Fruit fly (Drosophila melanogaster) whole organism, embryonic: ENCODE data around the gene Glt.
A peak's percentile ranks its signal among the peaks of the same experiment; 100 is the strongest.

Experiments
- B-H1 ChIP-seq: fragments of 200-800 bp; sonication (Bioruptor generic); IDR thresholded peaks from 3 replicates; pipeline ENCODE4 v1.3.6; 2022; ENCODE audit warnings: missing biosample characterization, missing genetic modification characterization
- CG10147 ChIP-seq: fragments of 200-800 bp; sonication (Bioruptor generic); optimal IDR thresholded peaks from 2 replicates; lab custom pipeline; 2019; ENCODE audit warnings: missing biosample characterization, mild to moderate bottlenecking, missing genetic modification characterization, moderate library complexity
- CG10462 ChIP-seq: fragments of 200-800 bp; sonication (Bioruptor generic); optimal IDR thresholded peaks from 2 replicates; lab custom pipeline; 2016; ENCODE audit warnings: missing biosample characterization, missing genetic modification characterization
- CG10959 ChIP-seq: fragments of 200-800 bp; sonication (Bioruptor generic); IDR thresholded peaks from 2 replicates; pipeline ENCODE4 v1.3.6; 2022; ENCODE audit warnings: missing biosample characterization, missing genetic modification characterization
- CG12299 ChIP-seq: fragments of 200-800 bp; sonication (Bioruptor generic); optimal IDR thresholded peaks from 2 replicates; lab custom pipeline; 2018; ENCODE audit warnings: missing biosample characterization, mild to moderate bottlenecking, missing genetic modification characterization
- CG15011 ChIP-seq: fragments of 200-800 bp; sonication (Bioruptor generic); optimal IDR thresholded peaks from 3 replicates; lab custom pipeline; 2018; ENCODE audit warnings: missing biosample characterization, mild to moderate bottlenecking, missing genetic modification characterization
- CG1529 ChIP-seq: fragments of 200-800 bp; sonication (Bioruptor generic); optimal IDR thresholded peaks from 3 replicates; lab custom pipeline; 2018; ENCODE audit warnings: missing biosample characterization, missing genetic modification characterization
- CG15514 ChIP-seq: fragments of 200-800 bp; sonication (Bioruptor generic); optimal IDR thresholded peaks from 3 replicates; lab custom pipeline; 2017; ENCODE audit warnings: missing biosample characterization, missing genetic modification characterization, mild to moderate bottlenecking, moderate library complexity, missing genetic modification reagents
- CG17568 ChIP-seq: fragments of 200-800 bp; sonication (Bioruptor generic); optimal IDR thresholded peaks from 2 replicates; lab custom pipeline; 2018; ENCODE audit warnings: missing biosample characterization, mild to moderate bottlenecking, missing genetic modification characterization, moderate library complexity
- CG18764 ChIP-seq: fragments of 200-800 bp; sonication (Bioruptor generic); optimal IDR thresholded peaks from 3 replicates; lab custom pipeline; 2016; ENCODE audit warnings: missing biosample characterization, missing genetic modification characterization
- CG2116 ChIP-seq: fragments of 200-800 bp; sonication (Bioruptor generic); optimal IDR thresholded peaks from 3 replicates; lab custom pipeline; 2018; ENCODE audit warnings: missing biosample characterization, mild to moderate bottlenecking, missing genetic modification characterization
- CG30020 ChIP-seq: fragments of 200-800 bp; optimal IDR thresholded peaks from 2 replicates; lab custom pipeline; 2019; ENCODE audit warnings: missing biosample characterization, mild to moderate bottlenecking, missing genetic modification characterization, moderate library complexity
- CG30403 ChIP-seq: fragments of 200-800 bp; sonication (Bioruptor generic); optimal IDR thresholded peaks from 3 replicates; lab custom pipeline; 2016; ENCODE audit warnings: missing biosample characterization, missing genetic modification characterization
- CG6175 ChIP-seq: fragments of 200-800 bp; sonication (Bioruptor generic); IDR thresholded peaks from 3 replicates; pipeline ENCODE4 v1.3.6; 2022; ENCODE audit warnings: missing biosample characterization, missing genetic modification characterization
- CG6254 ChIP-seq: fragments of 200-800 bp; sonication (Bioruptor generic); optimal IDR thresholded peaks from 3 replicates; lab custom pipeline; 2017; ENCODE audit warnings: mild to moderate bottlenecking, missing biosample characterization, missing genetic modification reagents, missing genetic modification characterization
- CG6272 ChIP-seq: fragments of 200-800 bp; sonication (Bioruptor generic); IDR thresholded peaks from 2 replicates; pipeline ENCODE4 v1.3.6; 2022; ENCODE audit warnings: missing biosample characterization, missing genetic modification characterization
- CrebB ChIP-seq: fragments of 200-800 bp; sonication (Bioruptor generic); optimal IDR thresholded peaks from 3 replicates; lab custom pipeline; 2018; ENCODE audit warnings: missing biosample characterization, mild to moderate bottlenecking, missing genetic modification characterization
- D19A ChIP-seq: fragments of 200-800 bp; optimal IDR thresholded peaks from 3 replicates; lab custom pipeline; 2019; ENCODE audit warnings: missing biosample characterization, mild to moderate bottlenecking, missing genetic modification characterization, moderate library complexity
- Eip74EF ChIP-seq, 2 experiments: fragments of 200-800 bp in 1 of 2; fragments of >200 bp in 1 of 2; sonication (Bioruptor generic) in 1 of 2; optimal IDR thresholded peaks; 2 replicates each; lab custom pipeline; 2017 to 2019; ENCODE audit warnings: missing biosample characterization in 2 of 2, missing genetic modification characterization in 2 of 2, mild to moderate bottlenecking in 1 of 2, moderate library complexity in 1 of 2
- H15 ChIP-seq: fragments of 200-800 bp; sonication (Bioruptor generic); IDR thresholded peaks from 3 replicates; pipeline ENCODE4 v1.3.6; 2022; ENCODE audit warnings: missing biosample characterization, missing genetic modification characterization
- H2.0 ChIP-seq: fragments of 200-800 bp; sonication (Bioruptor generic); IDR thresholded peaks from 2 replicates; pipeline ENCODE4 v1.3.6; 2022; ENCODE audit warnings: missing biosample characterization, missing genetic modification characterization
- HLH4C ChIP-seq: fragments of 200-800 bp; sonication (Bioruptor generic); IDR thresholded peaks from 3 replicates; pipeline ENCODE4 v1.3.6; 2022; ENCODE audit warnings: missing biosample characterization, missing genetic modification characterization; ENCODE audit not compliant: partially characterized antibody
- Med ChIP-seq: fragments of 200-800 bp; sonication (Bioruptor generic); peaks from one replicate; lab custom pipeline; 2016; ENCODE audit warnings: missing biosample characterization, missing genetic modification characterization, mild to moderate bottlenecking, inconsistent platforms, moderate library complexity
- NFAT ChIP-seq: fragments of 200-800 bp; sonication (Bioruptor generic); IDR thresholded peaks from 2 replicates; pipeline ENCODE4 v1.3.6; 2022; ENCODE audit warnings: missing biosample characterization, missing genetic modification characterization
- Nf-YB ChIP-seq: fragments of 200-800 bp; sonication (Bioruptor generic); optimal IDR thresholded peaks from 3 replicates; lab custom pipeline; 2019; ENCODE audit warnings: missing biosample characterization, mild to moderate bottlenecking, missing genetic modification characterization, moderate library complexity
- Poxn ChIP-seq: fragments of 200-800 bp; sonication (Bioruptor generic); IDR thresholded peaks from 2 replicates; pipeline ENCODE4 v1.3.6; 2022; ENCODE audit warnings: missing biosample characterization, missing genetic modification characterization
- Tbp ChIP-seq: fragments of >200 bp; optimal IDR thresholded peaks from 2 replicates; lab custom pipeline; 2018; ENCODE audit warnings: missing biosample characterization, missing genetic modification characterization
- aop ChIP-seq: fragments of 200-800 bp; sonication (Bioruptor generic); IDR thresholded peaks from 2 replicates; pipeline ENCODE4 v1.3.6; 2022; ENCODE audit warnings: missing biosample characterization, missing genetic modification characterization
- bowl ChIP-seq: fragments of 200-800 bp; sonication (Bioruptor generic); IDR thresholded peaks from 2 replicates; pipeline ENCODE4 v1.3.6; 2022; ENCODE audit warnings: missing biosample characterization, missing genetic modification characterization
- cg ChIP-seq: fragments of 200-800 bp; sonication (Bioruptor generic); optimal IDR thresholded peaks from 3 replicates; lab custom pipeline; 2019; ENCODE audit warnings: missing biosample characterization, mild to moderate bottlenecking, missing genetic modification characterization, moderate library complexity
- chinmo ChIP-seq: fragments of 200-800 bp; sonication (Bioruptor generic); IDR thresholded peaks from 4 replicates; pipeline ENCODE4 v1.3.6; 2022; ENCODE audit warnings: missing biosample characterization, missing genetic modification characterization; ENCODE audit not compliant: partially characterized antibody
- eve ChIP-seq, 2 experiments: fragments of >200 bp; optimal IDR thresholded peaks; 2 replicates each; lab custom pipeline; 2017; ENCODE audit warnings: missing biosample characterization in 2 of 2, missing genetic modification characterization in 2 of 2
- exex ChIP-seq: fragments of 200-800 bp; sonication (Bioruptor generic); optimal IDR thresholded peaks from 4 replicates; lab custom pipeline; 2018; ENCODE audit warnings: missing biosample characterization, mild to moderate bottlenecking, missing genetic modification characterization, moderate library complexity
- grn ChIP-seq: fragments of 200-800 bp; sonication (Bioruptor generic); optimal IDR thresholded peaks from 3 replicates; lab custom pipeline; 2017; ENCODE audit warnings: missing biosample characterization, missing genetic modification characterization
- inv ChIP-seq: fragments of 200-800 bp; sonication (Bioruptor generic); IDR thresholded peaks from 2 replicates; pipeline ENCODE4 v1.3.6; 2022; ENCODE audit warnings: missing biosample characterization, missing genetic modification characterization; ENCODE audit not compliant: partially characterized antibody
- kni ChIP-seq: fragments of 200-800 bp; sonication (Bioruptor generic); optimal IDR thresholded peaks from 3 replicates; lab custom pipeline; 2017; ENCODE audit warnings: mild to moderate bottlenecking, missing biosample characterization, missing genetic modification reagents, missing genetic modification characterization
- lov ChIP-seq, 2 experiments: fragments of 200-800 bp in 1 of 2; fragments of >200 bp in 1 of 2; sonication (Bioruptor generic) in 1 of 2; IDR thresholded peaks in 1 of 2; optimal IDR thresholded peaks in 1 of 2; 2 replicates in 1 of 2; 3 replicates in 1 of 2; pipeline versions ENCODE4 v1.3.6 to Lab custom; 2017 to 2022; ENCODE audit warnings: missing biosample characterization in 1 of 2, missing genetic modification characterization in 1 of 2
- mirr ChIP-seq: fragments of 200-800 bp; sonication (Bioruptor generic); optimal IDR thresholded peaks from 3 replicates; lab custom pipeline; 2018; ENCODE audit warnings: missing biosample characterization, mild to moderate bottlenecking, missing genetic modification characterization
- p53 ChIP-seq: fragments of 200-800 bp; sonication (Bioruptor generic); optimal IDR thresholded peaks from 2 replicates; lab custom pipeline; 2016; ENCODE audit warnings: missing biosample characterization, missing genetic modification characterization
- pum ChIP-seq: fragments of 200-800 bp; sonication (Bioruptor generic); optimal IDR thresholded peaks from 2 replicates; lab custom pipeline; 2016; ENCODE audit warnings: missing biosample characterization, missing genetic modification characterization
- sd ChIP-seq: fragments of 200-800 bp; sonication (Bioruptor generic); optimal IDR thresholded peaks from 3 replicates; lab custom pipeline; 2018; ENCODE audit warnings: missing biosample characterization, mild to moderate bottlenecking, missing genetic modification characterization, moderate library complexity
- sim ChIP-seq: fragments of 200-800 bp; sonication (Bioruptor generic); IDR thresholded peaks from 2 replicates; pipeline ENCODE4 v1.3.6; 2022; ENCODE audit warnings: missing biosample characterization, missing genetic modification characterization
- sisA ChIP-seq: fragments of 200-800 bp; sonication (Bioruptor generic); IDR thresholded peaks from 2 replicates; pipeline ENCODE4 v1.3.6; 2022; ENCODE audit warnings: missing biosample characterization, missing genetic modification characterization
- sug ChIP-seq: fragments of 200-800 bp; optimal IDR thresholded peaks from 2 replicates; lab custom pipeline; 2019; ENCODE audit warnings: missing biosample characterization, mild to moderate bottlenecking, missing genetic modification characterization, moderate library complexity
- trh ChIP-seq: fragments of 200-800 bp; sonication (Bioruptor generic); optimal IDR thresholded peaks from 2 replicates; lab custom pipeline; 2016; ENCODE audit warnings: missing biosample characterization, missing genetic modification characterization
- twi ChIP-seq: fragments of 200-800 bp; optimal IDR thresholded peaks from 2 replicates; lab custom pipeline; 2019; ENCODE audit warnings: missing biosample characterization, mild to moderate bottlenecking, missing genetic modification characterization, moderate library complexity
- vvl ChIP-seq: fragments of 200-800 bp; sonication (Bioruptor generic); IDR thresholded peaks from 2 replicates; pipeline ENCODE4 v1.3.6; 2022; ENCODE audit warnings: missing biosample characterization, missing genetic modification characterization

The Glt gene

dm6 chr2L:8715454-8715853 is 43.0 kb downstream of the Glt start (continued):
- TF ChIP-seq CG6272 (GFP tag; lab: Robert Waterston, UW) (no peak), Eip74EF (GFP tag; optimal IDR thresholded peaks at IDR 0.05; lab: Kevin White, UChicago) (peak in 1 of 2 experiments; percentile 6), twi (tag; lab: Kevin White, UChicago) (peak; percentile 30), aop (GFP tag; lab: Robert Waterston, UW) (0 out of 2 replicates have a peak, but pooled peaks have one; percentile 15), chinmo (GFP tag; lab: Robert Waterston, UW) (0 out of 4 replicates have a peak, but pooled peaks have one; percentile 68)

- no peak for TF ChIP-seq HLH4C (GFP tag; lab: Robert Waterston, UW)
- TF ChIP-seq CG18764, result no peak
- TF ChIP-seq sim, result no peak
- TF ChIP-seq CrebB (tag; lab: Kevin White, UChicago), result no peak
- TF ChIP-seq Tbp (GFP tag; lab: Kevin White, UChicago), result no peak
- no peak for TF ChIP-seq CG1529 (GFP tag; lab: Kevin White, UChicago)
- TF ChIP-seq pum (GFP tag; lab: Kevin White, UChicago), result no peak
- no peak for TF ChIP-seq Poxn (GFP tag; lab: Robert Waterston, UW)
- no peak for TF ChIP-seq CG30403 (GFP tag; lab: Kevin White, UChicago)
- no peak for TF ChIP-seq kni
- TF ChIP-seq p53 (GFP tag; lab: Kevin White, UChicago), result no peak
- no peak for TF ChIP-seq H15 (GFP tag; lab: Robert Waterston, UW)
- no peak for TF ChIP-seq CG2116
- no peak for TF ChIP-seq CG6254 (GFP tag; lab: Kevin White, UChicago)
- peak; percentile 44 for TF ChIP-seq grn (GFP tag; lab: Kevin White, UChicago)
- no peak for TF ChIP-seq CG15514 (GFP tag; lab: Kevin White, UChicago)
- peak; percentile 29 for TF ChIP-seq sd (tag; lab: Kevin White, UChicago)
- no peak for TF ChIP-seq D19A (tag; lab: Kevin White, UChicago)
- TF ChIP-seq mirr, result peak; percentile 7
- no peak for TF ChIP-seq CG10462 (GFP tag; lab: Kevin White, UChicago)
- no peak for TF ChIP-seq H2.0 (GFP tag; lab: Robert Waterston, UW)
- TF ChIP-seq CG10959 (GFP tag; lab: Robert Waterston, UW), result no peak
- no peak for TF ChIP-seq bowl (GFP tag; lab: Robert Waterston, UW)
- no peak for TF ChIP-seq CG17568 (GFP tag; lab: Kevin White, UChicago)
- TF ChIP-seq B-H1 (GFP tag; lab: Robert Waterston, UW), result no peak
- TF ChIP-seq NFAT (GFP tag; lab: Robert Waterston, UW), result peak; percentile 21; the same call in 1 of the 2 replicates
- peak; percentile 14 for TF ChIP-seq sug
- TF ChIP-seq Med (GFP tag; lab: Kevin White, UChicago), result peak; percentile 5
- peak; percentile 73 for TF ChIP-seq exex (tag; lab: Kevin White, UChicago)
Observed at dm6 chr2L:8716383-8716782, 43.9 kb downstream of the Glt start.

dm6 chr2L:8717618-8718336 is 45.3 kb downstream of the Glt start:
- TF ChIP-seq lov (optimal IDR thresholded peaks at IDR 0.05; lab: Kevin White, UChicago), result no peak
- peak; percentile 60; the same call in 1 of the 3 replicates for TF ChIP-seq lov (GFP tag; IDR thresholded peaks at IDR 0.05; lab: Robert Waterston, UW)
- TF ChIP-seq sisA, result peak; percentile 70
- TF ChIP-seq Med (GFP tag; lab: Kevin White, UChicago), result peak; percentile 90
- peak; percentile 65; the same call in 1 of the 2 replicates for TF ChIP-seq H2.0 (GFP tag; lab: Robert Waterston, UW)
- TF ChIP-seq CG6175 (GFP tag; lab: Robert Waterston, UW), result 0 out of 3 replicates have a peak, but pooled peaks have one; percentile 33
- TF ChIP-seq trh (GFP tag; lab: Kevin White, UChicago), result peak; percentile 81
- peak; percentile 95 for TF ChIP-seq cg (GFP tag; lab: Kevin White, UChicago)
- peak in 1 of 2 experiments; percentile 90 for TF ChIP-seq eve (GFP tag; optimal IDR thresholded peaks at IDR 0.05; lab: Kevin White, UChicago)
- peak; percentile 89 for TF ChIP-seq CG15011 (GFP tag; lab: Kevin White, UChicago)
- peak; percentile 93 for TF ChIP-seq CG10147 (GFP tag; lab: Kevin White, UChicago)
- TF ChIP-seq Nf-YB, result peak; percentile 81
- no peak for TF ChIP-seq inv (GFP tag; lab: Robert Waterston, UW)
- peak; percentile 75 for TF ChIP-seq CG12299
- peak; percentile 86 for TF ChIP-seq vvl (GFP tag; lab: Robert Waterston, UW)
- peak; percentile 65 for TF ChIP-seq CG30020
